Worm (Caenorhabditis elegans): ENCODE measurements around the gene snr-1.
"Not testable (repeated sequence)": the region's sequence is repeated elsewhere in the genome, so short reads cannot be mapped to it uniquely, and the experiment has no call there.

DNA sequence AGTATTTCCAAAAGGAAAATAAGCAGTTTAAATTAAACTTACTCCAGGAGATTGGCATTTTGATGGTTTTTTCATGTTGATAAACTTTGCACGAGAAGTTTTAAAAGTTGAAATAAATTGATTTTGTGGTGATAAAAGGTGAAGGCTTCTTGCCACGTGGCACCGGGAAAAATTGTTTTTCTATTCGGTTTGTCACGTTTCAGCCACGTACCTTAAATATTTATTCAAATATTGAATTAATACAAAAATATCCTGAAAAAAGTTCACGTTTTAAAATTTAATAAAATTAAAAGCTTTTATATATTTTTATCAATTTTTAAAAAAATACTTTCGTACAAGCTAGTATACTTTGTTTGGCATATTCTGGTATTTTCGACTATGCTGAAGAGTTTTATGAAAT lies 17.1 kb upstream of the snr-1 start, which contains the start of gene Y116A8C.24:
- TF ChIP-seq fkh-10 (GFP tag; optimal IDR thresholded peaks at IDR 0.05); ets-4 (tag; optimal IDR thresholded peaks at IDR 0.05); ref-2 (tag; optimal IDR thresholded peaks at IDR 0.05); pha-4 (tag; optimal IDR thresholded peaks at IDR 0.05); nfya-1 (tag; optimal IDR thresholded peaks at IDR 0.05): not testable (repeated sequence)
